Worm (Caenorhabditis elegans): ENCODE data around the gene zyx-1.

The zyx-1 gene

ce11 chrII:13030567-13031188 is 26.0 kb upstream of the zyx-1 start (continued):
- TF ChIP-seq cebp-1 (GFP tag; IDR thresholded peaks at IDR 0.05) = no peak
- peak; percentile 62 for TF ChIP-seq cebp-1 (tag; optimal IDR thresholded peaks at IDR 0.05)
- peak; percentile 58 for TF ChIP-seq efl-1 (GFP tag; optimal IDR thresholded peaks at IDR 0.05)
- no peak for TF ChIP-seq nhr-27 (tag; optimal IDR thresholded peaks at IDR 0.05)
- no peak for TF ChIP-seq ztf-25 (GFP tag; IDR thresholded peaks at IDR 0.05)
- peak; percentile 9; the same call in 1 of the 2 replicates for TF ChIP-seq madf-6 (GFP tag; IDR thresholded peaks at IDR 0.05)
- TF ChIP-seq sptf-2 (GFP tag; optimal IDR thresholded peaks at IDR 0.05) = no peak
- no peak for TF ChIP-seq ceh-79 (tag; optimal IDR thresholded peaks at IDR 0.05)
- TF ChIP-seq C06A6.2 (GFP tag; conservative IDR thresholded peaks at IDR 0.05) = no peak
- no peak for TF ChIP-seq ccch-3 (GFP tag; optimal IDR thresholded peaks at IDR 0.05)
- TF ChIP-seq madf-8 (GFP tag; conservative IDR thresholded peaks at IDR 0.05) = peak; percentile 34; the same call in 1 of the 2 replicates
- no peak for TF ChIP-seq pbrm-1 (GFP tag; IDR thresholded peaks at IDR 0.05)
- peak; percentile 70 for TF ChIP-seq zfh-2 (GFP tag; conservative IDR thresholded peaks at IDR 0.05)
- peak; percentile 71 for TF ChIP-seq nhr-80 (tag; optimal IDR thresholded peaks at IDR 0.05)
- no peak for TF ChIP-seq ztf-22 (GFP tag; optimal IDR thresholded peaks at IDR 0.05)
- no peak for TF ChIP-seq tlf-1 (GFP tag; optimal IDR thresholded peaks at IDR 0.05)
- peak; percentile 44; the same call in 1 of the 2 replicates for TF ChIP-seq hmg-1.2 (GFP tag; IDR thresholded peaks at IDR 0.05)
- peak; percentile 47 for TF ChIP-seq attf-5 (GFP tag; optimal IDR thresholded peaks at IDR 0.05)
- no peak for TF ChIP-seq snpc-4 (GFP tag; optimal IDR thresholded peaks at IDR 0.05)
- peak in 2 of 4 experiments; percentile 4 to 5 for TF ChIP-seq snpc-4 (tag; optimal IDR thresholded peaks at IDR 0.05)
- no peak for TF ChIP-seq B0336.3 (GFP tag; IDR thresholded peaks at IDR 0.05)
- peak; percentile 29 for TF ChIP-seq dpl-1 (GFP tag; optimal IDR thresholded peaks at IDR 0.05)
- TF ChIP-seq Y95B8A.8 (GFP tag; IDR thresholded peaks at IDR 0.05) = no peak
- TF ChIP-seq lin-40 (tag; optimal IDR thresholded peaks at IDR 0.05) = peak; percentile 38
- no peak for TF ChIP-seq K12H6.12 (tag; optimal IDR thresholded peaks at IDR 0.05)
- no peak for TF ChIP-seq F52B5.7 (tag; optimal IDR thresholded peaks at IDR 0.05)
- 0 out of 2 replicates have a peak, but pooled peaks have one; percentile 9 for TF ChIP-seq ekl-4 (GFP tag; IDR thresholded peaks at IDR 0.05)
- TF ChIP-seq hlh-12 (tag; optimal IDR thresholded peaks at IDR 0.05) = no peak
- no peak for TF ChIP-seq unc-62 (GFP tag; optimal IDR thresholded peaks at IDR 0.05)
- TF ChIP-seq him-1 (tag; optimal IDR thresholded peaks at IDR 0.05) = no peak
- no peak for TF ChIP-seq pha-4 (tag; optimal IDR thresholded peaks at IDR 0.05)

- TF ChIP-seq hmg-1.2 (GFP tag; IDR thresholded peaks at IDR 0.05) = peak; percentile 60
Measured at ce11 chrII:13031649-13032191, 25.0 kb upstream of the zyx-1 start, which contains the start of gene F18A11.2. TSS of gene F18A11.2 (plus strand) at chrII:13031699.

DNA sequence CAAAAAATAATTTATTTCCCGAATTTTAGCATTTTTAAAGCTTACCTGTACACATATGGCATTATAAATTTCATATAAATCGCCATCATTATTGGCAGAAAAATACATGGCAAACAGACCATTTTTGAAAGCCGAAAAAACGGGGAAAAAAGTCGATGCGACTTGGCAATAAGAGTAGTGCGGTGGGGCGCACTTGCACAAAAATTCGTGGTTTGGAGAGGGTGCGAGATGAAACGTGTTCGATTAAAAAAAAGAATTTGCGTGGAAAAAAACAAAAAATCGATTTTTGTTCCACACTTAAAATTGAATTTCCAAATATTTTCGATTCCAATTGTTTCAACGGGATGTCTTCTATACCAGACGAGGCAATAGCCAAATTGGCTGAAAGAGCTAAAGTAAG is 20.0 kb upstream of the zyx-1 start, which contains the start of gene F18A11.3:
TSS of gene F18A11.3 (minus strand) at position 125 of the 400 bp plus-strand sequence.
- TF ChIP-seq lir-1 (GFP tag; conservative IDR thresholded peaks at IDR 0.05) (no peak), B0336.3 (GFP tag; IDR thresholded peaks at IDR 0.05) (no peak), somi-1 (GFP tag; optimal IDR thresholded peaks at IDR 0.05) (no peak), mcd-1 (GFP tag; IDR thresholded peaks at IDR 0.05) (peak; percentile 80), ets-4 (GFP tag; optimal IDR thresholded peaks at IDR 0.05) (no peak), ceh-79 (tag; optimal IDR thresholded peaks at IDR 0.05) (no peak), pbrm-1 (GFP tag; IDR thresholded peaks at IDR 0.05) (no peak), nhr-80 (tag; optimal IDR thresholded peaks at IDR 0.05) (peak; percentile 11), attf-5 (GFP tag; optimal IDR thresholded peaks at IDR 0.05) (peak; percentile 40), mes-4 (tag; optimal IDR thresholded peaks at IDR 0.05) (no peak), let-607 (tag; optimal IDR thresholded peaks at IDR 0.05) (peak; percentile 70 to 90)

All from whole organism, young adult.